Fruit fly (Drosophila melanogaster) S2 (cell line): ENCODE measurements around the gene CG32301.

Experiments used
- CG8478 ChIP-seq: fragments of >200 bp; optimal IDR thresholded peaks from 2 replicates; lab custom pipeline; 2018
- CTCF ChIP-seq, 2 experiments: fragments of >200 bp; optimal IDR thresholded peaks; 2 replicates each; lab custom pipeline; 2018

DNA sequence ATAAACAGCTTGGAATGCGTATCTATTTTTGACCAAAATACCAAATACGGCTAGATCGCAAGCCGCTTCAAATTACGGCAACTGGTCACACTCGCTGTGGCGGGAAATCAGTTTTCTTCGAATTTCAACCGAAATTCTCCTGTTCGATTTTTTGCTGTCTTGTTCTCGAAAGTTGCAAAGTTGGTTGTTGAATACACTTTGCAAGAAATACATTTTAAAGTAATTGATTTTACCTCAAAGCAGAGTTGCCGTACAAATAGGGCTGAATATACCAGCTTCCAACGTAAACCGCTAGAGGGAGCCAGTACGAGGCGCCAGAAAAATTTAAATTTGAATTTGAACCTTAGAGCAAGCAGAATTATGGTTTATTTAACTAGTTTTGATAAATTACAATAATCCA, 7.2 kb upstream of the CG32301 start, which contains the start of gene CG9018:
- TF ChIP-seq CTCF (optimal IDR thresholded peaks at IDR 0.05; lab: Kevin White, UChicago), result peak; percentile 91
- TF ChIP-seq CG8478, result no peak
